Fruit fly (Drosophila melanogaster) whole organism, embryonic: ENCODE measurements around the gene CG18598.
A peak's percentile ranks its signal among the peaks of the same experiment; 100 is the strongest.

Experiments used
- BEAF-32 ChIP-seq: fragments of 200-800 bp; sonication (Bioruptor generic); optimal IDR thresholded peaks from 3 replicates; lab custom pipeline; 2017; ENCODE audit warnings: missing biosample characterization, missing genetic modification characterization, mild to moderate bottlenecking, moderate library complexity, missing genetic modification reagents
- CG12391 ChIP-seq: fragments of 200-800 bp; sonication (Bioruptor generic); optimal IDR thresholded peaks from 3 replicates; lab custom pipeline; 2018; ENCODE audit warnings: missing biosample characterization, mild to moderate bottlenecking, missing genetic modification characterization, moderate library complexity
- CG16813 ChIP-seq: fragments of 200-800 bp; sonication (Bioruptor generic); IDR thresholded peaks from 3 replicates; pipeline ENCODE4 v1.3.6; 2022; ENCODE audit warnings: missing biosample characterization, missing genetic modification characterization; ENCODE audit not compliant: partially characterized antibody
- CG17829 ChIP-seq: fragments of 200-800 bp; optimal IDR thresholded peaks from 2 replicates; lab custom pipeline; 2019; ENCODE audit warnings: missing biosample characterization, mild to moderate bottlenecking, missing genetic modification characterization, moderate library complexity
- CG2116 ChIP-seq: fragments of 200-800 bp; sonication (Bioruptor generic); optimal IDR thresholded peaks from 3 replicates; lab custom pipeline; 2018; ENCODE audit warnings: missing biosample characterization, mild to moderate bottlenecking, missing genetic modification characterization
- CG2120 ChIP-seq: fragments of 200-800 bp; sonication (Bioruptor generic); optimal IDR thresholded peaks from 3 replicates; lab custom pipeline; 2016; ENCODE audit warnings: missing biosample characterization, missing genetic modification characterization
- CG30020 ChIP-seq: fragments of 200-800 bp; optimal IDR thresholded peaks from 2 replicates; lab custom pipeline; 2019; ENCODE audit warnings: missing biosample characterization, mild to moderate bottlenecking, missing genetic modification characterization, moderate library complexity
- CG33213 ChIP-seq: fragments of 200-800 bp; sonication (Bioruptor generic); optimal IDR thresholded peaks from 3 replicates; lab custom pipeline; 2016; ENCODE audit warnings: missing biosample characterization, missing genetic modification characterization
- CG3847 ChIP-seq: fragments of 200-800 bp; sonication (Bioruptor generic); IDR thresholded peaks from 2 replicates; pipeline ENCODE4 v1.3.6; 2022; ENCODE audit warnings: missing biosample characterization, missing genetic modification characterization
- CG3995 ChIP-seq: fragments of 200-800 bp; sonication (Bioruptor generic); optimal IDR thresholded peaks from 3 replicates; lab custom pipeline; 2016; ENCODE audit warnings: missing biosample characterization, missing genetic modification characterization
- CG6175 ChIP-seq: fragments of 200-800 bp; sonication (Bioruptor generic); IDR thresholded peaks from 3 replicates; pipeline ENCODE4 v1.3.6; 2022; ENCODE audit warnings: missing biosample characterization, missing genetic modification characterization
- CG8281 ChIP-seq: fragments of 200-800 bp; sonication (Bioruptor generic); optimal IDR thresholded peaks from 2 replicates; lab custom pipeline; 2018; ENCODE audit warnings: missing biosample characterization, mild to moderate bottlenecking, missing genetic modification characterization, moderate library complexity
- CG9215 ChIP-seq: fragments of 200-800 bp; sonication (Bioruptor generic); IDR thresholded peaks from 2 replicates; pipeline ENCODE4 v1.3.6; 2022; ENCODE audit warnings: missing biosample characterization, missing genetic modification characterization
- CHES-1-like ChIP-seq: fragments of 200-800 bp; sonication (Bioruptor generic); optimal IDR thresholded peaks from 2 replicates; lab custom pipeline; 2016; ENCODE audit warnings: missing biosample characterization, missing genetic modification characterization
- D19A ChIP-seq: fragments of 200-800 bp; optimal IDR thresholded peaks from 3 replicates; lab custom pipeline; 2019; ENCODE audit warnings: missing biosample characterization, mild to moderate bottlenecking, missing genetic modification characterization, moderate library complexity
- Dll ChIP-seq: fragments of 200-800 bp; sonication (Bioruptor generic); IDR thresholded peaks from 4 replicates; pipeline ENCODE4 v1.3.6; 2022; ENCODE audit warnings: missing biosample characterization, missing genetic modification characterization; ENCODE audit not compliant: partially characterized antibody
- Eip74EF ChIP-seq, 2 experiments: fragments of 200-800 bp in 1 of 2; fragments of >200 bp in 1 of 2; sonication (Bioruptor generic) in 1 of 2; optimal IDR thresholded peaks; 2 replicates each; lab custom pipeline; 2017 to 2019; ENCODE audit warnings: missing biosample characterization in 2 of 2, missing genetic modification characterization in 2 of 2, mild to moderate bottlenecking in 1 of 2, moderate library complexity in 1 of 2
- Ets97D ChIP-seq: fragments of 200-800 bp; sonication (Bioruptor generic); optimal IDR thresholded peaks from 3 replicates; lab custom pipeline; 2016; ENCODE audit warnings: missing biosample characterization, missing genetic modification characterization
- Fer1 ChIP-seq: fragments of 200-800 bp; sonication (Bioruptor generic); optimal IDR thresholded peaks from 2 replicates; lab custom pipeline; 2017; ENCODE audit warnings: missing biosample characterization, mild to moderate bottlenecking, missing genetic modification characterization
- HmgD ChIP-seq: fragments of 200-800 bp; sonication (Bioruptor generic); optimal IDR thresholded peaks from 3 replicates; lab custom pipeline; 2016; ENCODE audit warnings: missing biosample characterization, missing genetic modification characterization
- Hsf ChIP-seq: fragments of 200-800 bp; sonication (Bioruptor generic); optimal IDR thresholded peaks from 3 replicates; lab custom pipeline; 2016; ENCODE audit warnings: missing biosample characterization, missing genetic modification characterization
- MBD-R2 ChIP-seq: fragments of 200-800 bp; sonication (Bioruptor generic); IDR thresholded peaks from 2 replicates; pipeline ENCODE4 v1.3.6; 2022; ENCODE audit warnings: missing biosample characterization, missing genetic modification characterization
- Neu2 ChIP-seq: fragments of 200-800 bp; sonication (Bioruptor generic); optimal IDR thresholded peaks from 3 replicates; lab custom pipeline; 2016; ENCODE audit warnings: missing biosample characterization, missing genetic modification characterization, borderline replicate concordance
- Oli ChIP-seq: fragments of 200-800 bp; sonication (Bioruptor generic); optimal IDR thresholded peaks from 2 replicates; lab custom pipeline; 2018; ENCODE audit warnings: missing biosample characterization, mild to moderate bottlenecking, missing genetic modification characterization, moderate library complexity
- PHDP ChIP-seq: fragments of 200-800 bp; sonication (Bioruptor generic); optimal IDR thresholded peaks from 3 replicates; lab custom pipeline; 2018; ENCODE audit warnings: missing biosample characterization, mild to moderate bottlenecking, missing genetic modification characterization, moderate library complexity
- Sry-β ChIP-seq: fragments of 200-800 bp; sonication (Bioruptor generic); optimal IDR thresholded peaks from 2 replicates; lab custom pipeline; 2018; ENCODE audit warnings: missing biosample characterization, mild to moderate bottlenecking, missing genetic modification characterization, moderate library complexity
- bsh ChIP-seq, 2 experiments: fragments of 200-800 bp; sonication (Bioruptor generic); optimal IDR thresholded peaks; 2 replicates each; lab custom pipeline; 2017 to 2018; ENCODE audit warnings: mild to moderate bottlenecking in 2 of 2, missing biosample characterization in 2 of 2, missing genetic modification characterization in 2 of 2, moderate library complexity in 1 of 2
- btn ChIP-seq: fragments of 200-800 bp; sonication (Bioruptor generic); optimal IDR thresholded peaks from 2 replicates; lab custom pipeline; 2016; ENCODE audit warnings: missing biosample characterization, missing genetic modification characterization
- chn ChIP-seq: fragments of 200-800 bp; sonication (Bioruptor generic); optimal IDR thresholded peaks from 2 replicates; lab custom pipeline; 2016; ENCODE audit warnings: missing biosample characterization, missing genetic modification characterization
- ci ChIP-seq: fragments of 200-800 bp; sonication (Bioruptor generic); IDR thresholded peaks from 3 replicates; pipeline ENCODE4 v1.3.6; 2022; ENCODE audit warnings: missing biosample characterization, missing genetic modification characterization
- dati ChIP-seq: fragments of 200-800 bp; sonication (Bioruptor generic); IDR thresholded peaks from 2 replicates; pipeline ENCODE4 v1.3.6; 2022; ENCODE audit warnings: missing biosample characterization, missing genetic modification characterization
- fd102C ChIP-seq: fragments of 200-800 bp; sonication (Bioruptor generic); optimal IDR thresholded peaks from 2 replicates; lab custom pipeline; 2018; ENCODE audit warnings: missing biosample characterization, mild to moderate bottlenecking, missing genetic modification characterization, moderate library complexity
- fu2 ChIP-seq: fragments of 200-800 bp; sonication (Bioruptor generic); optimal IDR thresholded peaks from 2 replicates; lab custom pipeline; 2016; ENCODE audit warnings: missing biosample characterization, missing genetic modification characterization
- gro ChIP-seq: fragments of 200-800 bp; sonication (Bioruptor generic); optimal IDR thresholded peaks from 2 replicates; lab custom pipeline; 2016; ENCODE audit warnings: missing biosample characterization, missing genetic modification characterization
- her ChIP-seq: fragments of 200-800 bp; sonication (Bioruptor generic); optimal IDR thresholded peaks from 2 replicates; lab custom pipeline; 2016; ENCODE audit warnings: missing biosample characterization, missing genetic modification characterization
- jumu ChIP-seq: fragments of 200-800 bp; sonication (Bioruptor generic); optimal IDR thresholded peaks from 3 replicates; lab custom pipeline; 2016; ENCODE audit warnings: missing biosample characterization, missing genetic modification characterization
- klu ChIP-seq: fragments of 200-800 bp; sonication (Bioruptor generic); IDR thresholded peaks from 2 replicates; pipeline ENCODE4 v1.3.6; 2022; ENCODE audit warnings: missing biosample characterization, missing genetic modification characterization
- knrl ChIP-seq: fragments of 200-800 bp; sonication (Bioruptor generic); IDR thresholded peaks from 3 replicates; pipeline ENCODE4 v1.3.6; 2022; ENCODE audit warnings: missing biosample characterization, missing genetic modification characterization; ENCODE audit not compliant: partially characterized antibody
- nom ChIP-seq: fragments of 200-800 bp; sonication (Bioruptor generic); optimal IDR thresholded peaks from 2 replicates; lab custom pipeline; 2017; ENCODE audit warnings: missing biosample characterization, missing genetic modification characterization, mild to moderate bottlenecking, moderate library complexity, missing genetic modification reagents
- p53 ChIP-seq: fragments of 200-800 bp; sonication (Bioruptor generic); optimal IDR thresholded peaks from 2 replicates; lab custom pipeline; 2016; ENCODE audit warnings: missing biosample characterization, missing genetic modification characterization
- prd ChIP-seq, 3 experiments: fragments of >200 bp in 2 of 3; fragments of 200-800 bp in 1 of 3; sonication (Bioruptor generic) in 1 of 3; optimal IDR thresholded peaks in 2 of 3; IDR thresholded peaks in 1 of 3; 2 replicates in 2 of 3; 3 replicates in 1 of 3; pipeline versions ENCODE4 v1.3.6 to Lab custom; 2017 to 2022; ENCODE audit warnings: missing biosample characterization in 1 of 3, missing genetic modification characterization in 1 of 3
- pum ChIP-seq: fragments of 200-800 bp; sonication (Bioruptor generic); optimal IDR thresholded peaks from 2 replicates; lab custom pipeline; 2016; ENCODE audit warnings: missing biosample characterization, missing genetic modification characterization
- sc ChIP-seq, 3 experiments: fragments of >200 bp in 2 of 3; fragments of 200-800 bp in 1 of 3; sonication (Bioruptor generic) in 1 of 3; optimal IDR thresholded peaks; 2 replicates in 2 of 3; 3 replicates in 1 of 3; lab custom pipeline; 2017; ENCODE audit warnings: mild to moderate bottlenecking in 1 of 3, missing biosample characterization in 1 of 3, missing genetic modification characterization in 1 of 3, missing genetic modification reagents in 1 of 3
- slp2 ChIP-seq: fragments of 200-800 bp; sonication (Bioruptor generic); optimal IDR thresholded peaks from 2 replicates; lab custom pipeline; 2016; ENCODE audit warnings: missing biosample characterization, missing genetic modification characterization
- tna ChIP-seq: fragments of 200-800 bp; sonication (Bioruptor generic); IDR thresholded peaks from 2 replicates; pipeline ENCODE4 v1.3.6; 2022; ENCODE audit warnings: missing biosample characterization, missing genetic modification characterization; ENCODE audit not compliant: partially characterized antibody
- twi ChIP-seq: fragments of 200-800 bp; optimal IDR thresholded peaks from 2 replicates; lab custom pipeline; 2019; ENCODE audit warnings: missing biosample characterization, mild to moderate bottlenecking, missing genetic modification characterization, moderate library complexity
- vnd ChIP-seq: fragments of 200-800 bp; sonication (Bioruptor generic); IDR thresholded peaks from 3 replicates; pipeline ENCODE4 v1.3.6; 2022; ENCODE audit warnings: missing biosample characterization, missing genetic modification characterization; ENCODE audit not compliant: partially characterized antibody
- zen ChIP-seq: fragments of 200-800 bp; sonication (Bioruptor generic); optimal IDR thresholded peaks from 3 replicates; lab custom pipeline; 2018; ENCODE audit warnings: missing biosample characterization, mild to moderate bottlenecking, missing genetic modification characterization, moderate library complexity
- zen2 ChIP-seq: fragments of 200-800 bp; sonication (Bioruptor generic); IDR thresholded peaks from 3 replicates; pipeline ENCODE4 v1.3.6; 2022; ENCODE audit warnings: missing biosample characterization, missing genetic modification characterization; ENCODE audit not compliant: partially characterized antibody

CG18598 gene

dm6 chr3R:18255281-18255680 lies 4.4 kb downstream of the CG18598 start, which contains the start of the genes Ada2a, Polr2D, Tgs1 and moi (continued):
- no peak for TF ChIP-seq CG30020 (tag; lab: Kevin White, UChicago)
- TF ChIP-seq vnd (GFP tag; lab: Robert Waterston, UW) = peak; percentile 61
- TF ChIP-seq twi (tag; lab: Kevin White, UChicago) = no peak
- peak; percentile 47; the same call in 1 of the 2 replicates for TF ChIP-seq tna (GFP tag; lab: Robert Waterston, UW)
- peak; percentile 12 for TF ChIP-seq CG17829 (tag; lab: Kevin White, UChicago)
- TF ChIP-seq Hsf (GFP tag; lab: Kevin White, UChicago) = no peak
- no peak for TF ChIP-seq Neu2
- no peak for TF ChIP-seq nom (GFP tag; lab: Kevin White, UChicago)
- TF ChIP-seq sc (optimal IDR thresholded peaks at IDR 0.05; lab: Kevin White, UChicago) = no peak
- no peak for TF ChIP-seq sc (GFP tag; optimal IDR thresholded peaks at IDR 0.05; lab: Kevin White, UChicago)
- TF ChIP-seq fu2 = no peak
- TF ChIP-seq CG6175 (GFP tag; lab: Robert Waterston, UW) = no peak
- TF ChIP-seq p53 (GFP tag; lab: Kevin White, UChicago) = no peak
- TF ChIP-seq dati (GFP tag; lab: Robert Waterston, UW) = no peak
- TF ChIP-seq CG16813 (GFP tag; lab: Robert Waterston, UW) = peak; percentile 80
- peak; percentile 85 for TF ChIP-seq BEAF-32
- TF ChIP-seq CG3847 (GFP tag; lab: Robert Waterston, UW) = 0 out of 2 replicates have a peak, but pooled peaks have one; percentile 33
- TF ChIP-seq D19A (tag; lab: Kevin White, UChicago) = no peak
- no peak for TF ChIP-seq HmgD
- peak; percentile 73 for TF ChIP-seq knrl (GFP tag; lab: Robert Waterston, UW)
- TF ChIP-seq Ets97D = peak; percentile 23
- no peak for TF ChIP-seq PHDP
- peak; percentile 2 for TF ChIP-seq her (GFP tag; lab: Kevin White, UChicago)
- TF ChIP-seq Fer1 (GFP tag; lab: Kevin White, UChicago) = no peak
- no peak for TF ChIP-seq fd102C (GFP tag; lab: Kevin White, UChicago)
- TF ChIP-seq CG12391 (tag; lab: Kevin White, UChicago) = no peak
- peak; percentile 63 for TF ChIP-seq CHES-1-like (GFP tag; lab: Kevin White, UChicago)
- TF ChIP-seq jumu (GFP tag; lab: Kevin White, UChicago) = no peak
- no peak for TF ChIP-seq Eip74EF (GFP tag; optimal IDR thresholded peaks at IDR 0.05; lab: Kevin White, UChicago)
- TF ChIP-seq CG33213 (GFP tag; lab: Kevin White, UChicago) = no peak
- no peak for TF ChIP-seq pum
- no peak for TF ChIP-seq ci (GFP tag; lab: Robert Waterston, UW)
- TF ChIP-seq MBD-R2 (GFP tag; lab: Robert Waterston, UW) = peak; percentile 96
- peak; percentile 9 for TF ChIP-seq CG2120 (GFP tag; lab: Kevin White, UChicago)
- no peak for TF ChIP-seq CG9215 (GFP tag; lab: Robert Waterston, UW)
- TF ChIP-seq slp2 (GFP tag; lab: Kevin White, UChicago) = no peak
- TF ChIP-seq CG8281 = no peak
- TF ChIP-seq prd (optimal IDR thresholded peaks at IDR 0.05; lab: Kevin White, UChicago) = no peak
- TF ChIP-seq prd (GFP tag; IDR thresholded peaks at IDR 0.05; lab: Robert Waterston, UW) = no peak
- no peak for TF ChIP-seq Sry-β (GFP tag; lab: Kevin White, UChicago)
- no peak for TF ChIP-seq Oli (tag; lab: Kevin White, UChicago)
- TF ChIP-seq Dll (GFP tag; lab: Robert Waterston, UW) = peak; percentile 78
- TF ChIP-seq bsh (GFP tag; optimal IDR thresholded peaks at IDR 0.05; lab: Kevin White, UChicago) = no peak
- peak; percentile 15 for TF ChIP-seq gro (GFP tag; lab: Kevin White, UChicago)
- no peak for TF ChIP-seq btn (GFP tag; lab: Kevin White, UChicago)
- no peak for TF ChIP-seq zen (tag; lab: Kevin White, UChicago)
- TF ChIP-seq CG2116 (GFP tag; lab: Kevin White, UChicago) = peak; percentile 66
- peak; percentile 10 for TF ChIP-seq CG3995 (GFP tag; lab: Kevin White, UChicago)
- TF ChIP-seq zen2 = peak; percentile 51; the same call in 1 of the 3 replicates
- no peak for TF ChIP-seq klu (GFP tag; lab: Robert Waterston, UW)
- no peak for TF ChIP-seq chn (GFP tag; lab: Kevin White, UChicago)
